Fruit fly (Drosophila melanogaster): ENCODE measurements around the gene tos.

Gene tos

dm6 chr2L:18698559-18699130 is 16.8 kb upstream of the tos start, which contains the start of gene CG10341 (continued):
- TF ChIP-seq MESR4 (GFP tag; optimal IDR thresholded peaks at IDR 0.05): peak; percentile 83
- TF ChIP-seq YL-1 (GFP tag; optimal IDR thresholded peaks at IDR 0.05): peak; percentile 75
- TF ChIP-seq CG3995 (GFP tag; optimal IDR thresholded peaks at IDR 0.05): no peak
- TF ChIP-seq ci (GFP tag; IDR thresholded peaks at IDR 0.05): no peak
- peak in 1 of 2 experiments; percentile 74 for TF ChIP-seq crp (GFP tag; optimal IDR thresholded peaks at IDR 0.05)
- TF ChIP-seq row (GFP tag; IDR thresholded peaks at IDR 0.05): peak; percentile 31; the same call in 1 of the 3 replicates
- TF ChIP-seq BEAF-32 (GFP tag; optimal IDR thresholded peaks at IDR 0.05): peak; percentile 25
- peak; percentile 8 for TF ChIP-seq CG10267 (tag; optimal IDR thresholded peaks at IDR 0.05)
- TF ChIP-seq Doc3 (GFP tag; IDR thresholded peaks at IDR 0.05; ENCODE audit: partially characterized antibody): no peak
- no peak for TF ChIP-seq CG3407 (GFP tag; optimal IDR thresholded peaks at IDR 0.05)
- TF ChIP-seq amos (GFP tag; IDR thresholded peaks at IDR 0.05; ENCODE audit: partially characterized antibody): no peak
- TF ChIP-seq trem (tag; optimal IDR thresholded peaks at IDR 0.05): peak; percentile 15
- TF ChIP-seq C15 (GFP tag; IDR thresholded peaks at IDR 0.05): no peak
- peak; percentile 73 for TF ChIP-seq MBD-R2 (GFP tag; IDR thresholded peaks at IDR 0.05)
- no peak for TF ChIP-seq CG4707 (GFP tag; optimal IDR thresholded peaks at IDR 0.05)
- no peak for TF ChIP-seq twi (tag; optimal IDR thresholded peaks at IDR 0.05)
- no peak for TF ChIP-seq CG12236 (GFP tag; optimal IDR thresholded peaks at IDR 0.05)
- no peak for TF ChIP-seq HLH4C (GFP tag; IDR thresholded peaks at IDR 0.05; ENCODE audit: partially characterized antibody)
- TF ChIP-seq CG1832 (GFP tag; optimal IDR thresholded peaks at IDR 0.05): no peak
- TF ChIP-seq cwo (GFP tag; optimal IDR thresholded peaks at IDR 0.05): peak; percentile 98
- TF ChIP-seq B-H2 (GFP tag; optimal IDR thresholded peaks at IDR 0.05): no peak
- no peak for TF ChIP-seq ind (GFP tag; optimal IDR thresholded peaks at IDR 0.05)
- TF ChIP-seq Max (GFP tag; optimal IDR thresholded peaks at IDR 0.05): peak; percentile 84
- peak; percentile 95 for TF ChIP-seq dm (GFP tag; optimal IDR thresholded peaks at IDR 0.05)
- TF ChIP-seq Atf3 (GFP tag; optimal IDR thresholded peaks at IDR 0.05): no peak
- TF ChIP-seq pita (GFP tag; optimal IDR thresholded peaks at IDR 0.05): no peak
- TF ChIP-seq CG11247 (GFP tag; IDR thresholded peaks at IDR 0.05): no peak
- peak; percentile 16 for TF ChIP-seq Ets97D (GFP tag; optimal IDR thresholded peaks at IDR 0.05)
- TF ChIP-seq pzg (GFP tag; optimal IDR thresholded peaks at IDR 0.05): peak; percentile 49
- peak; percentile 12 for TF ChIP-seq phol (tag; optimal IDR thresholded peaks at IDR 0.05)
- TF ChIP-seq sug (tag; optimal IDR thresholded peaks at IDR 0.05): peak; percentile 52
- TF ChIP-seq CG1602 (GFP tag; optimal IDR thresholded peaks at IDR 0.05): no peak
- TF ChIP-seq Pdp1 (GFP tag; optimal IDR thresholded peaks at IDR 0.05): peak in 1 of 2 experiments; percentile 3
- TF ChIP-seq CG5245 (GFP tag; optimal IDR thresholded peaks at IDR 0.05): no peak
- TF ChIP-seq stwl (tag; optimal IDR thresholded peaks at IDR 0.05): peak; percentile 24
- TF ChIP-seq CG2116 (GFP tag; optimal IDR thresholded peaks at IDR 0.05): peak; percentile 9
- peak; percentile 98 for TF ChIP-seq CG17385 (GFP tag; optimal IDR thresholded peaks at IDR 0.05)
- TF ChIP-seq D19B (GFP tag; optimal IDR thresholded peaks at IDR 0.05): no peak
- no peak for TF ChIP-seq pros (GFP tag; optimal IDR thresholded peaks at IDR 0.05)
- TF ChIP-seq CG13775 (GFP tag; optimal IDR thresholded peaks at IDR 0.05): no peak
- TF ChIP-seq CG4282 (GFP tag; optimal IDR thresholded peaks at IDR 0.05): no peak
- TF ChIP-seq Dp (GFP tag; optimal IDR thresholded peaks at IDR 0.05): peak; percentile 86
- no peak for TF ChIP-seq Meics (GFP tag; optimal IDR thresholded peaks at IDR 0.05)
- peak; percentile 20 for TF ChIP-seq lbe (GFP tag; optimal IDR thresholded peaks at IDR 0.05)
- TF ChIP-seq CG7372 (GFP tag; IDR thresholded peaks at IDR 0.05): no peak
- TF ChIP-seq hb (GFP tag; IDR thresholded peaks at IDR 0.05; ENCODE audit: partially characterized antibody): no peak
- no peak for TF ChIP-seq tll (GFP tag; optimal IDR thresholded peaks at IDR 0.05)
- no peak for TF ChIP-seq HLH54F (GFP tag; optimal IDR thresholded peaks at IDR 0.05)
- TF ChIP-seq ERR (GFP tag; optimal IDR thresholded peaks at IDR 0.05): no peak

Data from whole organism, embryonic.